Worm (Caenorhabditis elegans) whole organism, late embryonic: ENCODE data around the gene cpl-1.

ENCODE experiments used
- C38D4.7 ChIP-seq: fragments of 200-800 bp; sonication (Bioruptor generic); optimal IDR thresholded peaks from 2 replicates; lab custom pipeline; 2018; ENCODE audit warnings: mild to moderate bottlenecking, missing genetic modification characterization, moderate library complexity, missing compliant biosample characterization
- K02D7.2 ChIP-seq: sonication (generic microtip); optimal IDR thresholded peaks from 2 replicates; lab custom pipeline; 2017; ENCODE audit warnings: mild to moderate bottlenecking, missing genetic modification characterization, missing compliant biosample characterization
- ama-1 ChIP-seq: fragments of 150-350 bp; optimal IDR thresholded peaks from 2 replicates; lab custom pipeline; 2014
- ceh-19 ChIP-seq: fragments of 200-800 bp; sonication (Bioruptor generic); optimal IDR thresholded peaks from 2 replicates; lab custom pipeline; 2018; ENCODE audit warnings: mild to moderate bottlenecking, missing genetic modification characterization, missing compliant biosample characterization
- ceh-34 ChIP-seq: sonication (generic microtip); optimal IDR thresholded peaks from 2 replicates; lab custom pipeline; 2016; ENCODE audit warnings: mild to moderate bottlenecking, missing genetic modification characterization, missing compliant biosample characterization
- ceh-6 ChIP-seq: fragments of 200-800 bp; sonication (Bioruptor generic); optimal IDR thresholded peaks from 2 replicates; lab custom pipeline; 2018; ENCODE audit warnings: mild to moderate bottlenecking, missing genetic modification characterization, missing compliant biosample characterization
- ceh-9 ChIP-seq: sonication (generic microtip); optimal IDR thresholded peaks from 2 replicates; lab custom pipeline; 2016; ENCODE audit warnings: mild to moderate bottlenecking, missing genetic modification characterization, inconsistent platforms, missing compliant biosample characterization
- gmeb-2 ChIP-seq: sonication (generic microtip); optimal IDR thresholded peaks from 2 replicates; lab custom pipeline; 2016; ENCODE audit warnings: missing genetic modification characterization, inconsistent platforms, missing compliant biosample characterization
- nhr-11 ChIP-seq: fragments of 150-350 bp; optimal IDR thresholded peaks from 2 replicates; lab custom pipeline; 2014; ENCODE audit warnings: missing biosample characterization, missing genetic modification characterization
- odd-2 ChIP-seq: sonication (generic microtip); optimal IDR thresholded peaks from 2 replicates; lab custom pipeline; 2017; ENCODE audit warnings: antibody characterized with exemption, mild to moderate bottlenecking, missing genetic modification characterization, missing compliant biosample characterization
- syd-9 ChIP-seq: sonication (generic microtip); optimal IDR thresholded peaks from 2 replicates; lab custom pipeline; 2016; ENCODE audit warnings: mild to moderate bottlenecking, missing genetic modification characterization, moderate library complexity, missing compliant biosample characterization
- tbx-2 ChIP-seq: sonication (generic microtip); optimal IDR thresholded peaks from 2 replicates; lab custom pipeline; 2016; ENCODE audit warnings: missing genetic modification characterization, missing compliant biosample characterization
- zip-5 ChIP-seq: sonication (generic microtip); optimal IDR thresholded peaks from 2 replicates; lab custom pipeline; 2016; ENCODE audit warnings: missing genetic modification characterization, missing compliant biosample characterization

DNA sequence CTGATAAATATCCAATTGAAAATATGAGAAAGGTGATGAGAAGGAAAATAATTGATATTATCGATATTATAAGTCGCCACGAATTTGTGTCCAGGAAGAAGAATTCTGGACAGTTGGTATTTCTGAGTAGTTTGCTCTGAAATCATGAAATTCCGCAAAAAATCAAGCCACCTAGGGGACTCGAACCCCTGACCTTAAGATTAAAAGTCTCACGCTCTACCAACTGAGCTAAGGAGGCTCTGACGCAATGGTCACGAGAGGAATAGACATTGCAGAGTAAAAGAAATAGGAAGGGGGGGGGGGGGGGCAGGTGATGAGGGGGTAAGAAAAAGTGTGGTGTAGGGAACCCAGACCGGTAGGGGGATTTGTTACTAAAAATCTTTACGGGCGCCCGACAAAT, 26.7 kb upstream of the cpl-1 start:
- TF ChIP-seq nhr-11 (tag; lab: Kevin White, UChicago), result no peak
- peak; percentile 57 for TF ChIP-seq ceh-6 (GFP tag; lab: Kevin White, UChicago)
- TF ChIP-seq K02D7.2, result no peak
- TF ChIP-seq ceh-34 (tag; lab: Kevin White, UChicago), result no peak
- TF ChIP-seq zip-5 (tag; lab: Kevin White, UChicago), result no peak
- TF ChIP-seq gmeb-2 (tag; lab: Kevin White, UChicago), result no peak
- no peak for TF ChIP-seq ceh-19
- TF ChIP-seq syd-9 (tag; lab: Kevin White, UChicago), result no peak
- no peak for TF ChIP-seq ama-1
- no peak for TF ChIP-seq odd-2 (tag; lab: Kevin White, UChicago)
- TF ChIP-seq C38D4.7 (GFP tag; lab: Kevin White, UChicago), result no peak
- no peak for TF ChIP-seq ceh-9 (tag; lab: Kevin White, UChicago)
- TF ChIP-seq tbx-2 (tag; lab: Kevin White, UChicago), result no peak
